Worm (Caenorhabditis elegans): Measurements from ENCODE around the gene best-14.

best-14 gene

ce11 chrV:10556362-10556761 is 1.4 kb upstream of the best-14 start:
- no peak for TF ChIP-seq lin-38 (GFP tag; IDR thresholded peaks at IDR 0.05)
- peak in 1 of 2 experiments; percentile 85 for TF ChIP-seq unc-62 (GFP tag; optimal IDR thresholded peaks at IDR 0.05 in 1 of 2)
- no peak for TF ChIP-seq unc-62 (tag; optimal IDR thresholded peaks at IDR 0.05)

ce11 chrV:10557094-10557493 is 682 bp upstream of the best-14 start:
- TF ChIP-seq ceh-20 (GFP tag; IDR thresholded peaks at IDR 0.05) (no peak), nhr-28 (tag; optimal IDR thresholded peaks at IDR 0.05) (peak; percentile 49), hif-1 (tag; optimal IDR thresholded peaks at IDR 0.05) (no peak)

- TF ChIP-seq mes-2 (tag; optimal IDR thresholded peaks at IDR 0.05; ENCODE audit: poor library complexity, severe bottlenecking), result no peak
- no peak for TF ChIP-seq zfp-2 (tag; optimal IDR thresholded peaks at IDR 0.05)
- TF ChIP-seq cey-2 (tag; optimal IDR thresholded peaks at IDR 0.05; ENCODE audit: borderline replicate concordance, insufficient read depth), result no peak
- no peak for TF ChIP-seq nhr-25 (tag; optimal IDR thresholded peaks at IDR 0.05; ENCODE audit: borderline replicate concordance, insufficient read depth)
- no peak for TF ChIP-seq unc-62 (GFP tag; optimal IDR thresholded peaks at IDR 0.05 in 1 of 2)
- no peak for TF ChIP-seq unc-62 (tag; optimal IDR thresholded peaks at IDR 0.05)
- no peak for TF ChIP-seq lin-29 (GFP tag; IDR thresholded peaks at IDR 0.05)
- TF ChIP-seq snpc-4 (tag; optimal IDR thresholded peaks at IDR 0.05), result no peak
- TF ChIP-seq hlh-30 (tag; optimal IDR thresholded peaks at IDR 0.05; ENCODE audit: insufficient read depth), result no peak
- TF ChIP-seq ceh-28 (tag; optimal IDR thresholded peaks at IDR 0.05), result no peak
- no peak for TF ChIP-seq duxl-1 (tag; optimal IDR thresholded peaks at IDR 0.05; ENCODE audit: poor library complexity)
- TF ChIP-seq ceh-44 (GFP tag; IDR thresholded peaks at IDR 0.05), result no peak
- TF ChIP-seq gei-8 (GFP tag; optimal IDR thresholded peaks at IDR 0.05), result no peak
- TF ChIP-seq ZK337.2 (GFP tag; IDR thresholded peaks at IDR 0.05), result no peak
- TF ChIP-seq daf-12 (tag; optimal IDR thresholded peaks at IDR 0.05), result no peak
- no peak for TF ChIP-seq ZK546.5 (tag; optimal IDR thresholded peaks at IDR 0.05)
- TF ChIP-seq jun-1 (tag; optimal IDR thresholded peaks at IDR 0.05), result no peak
- TF ChIP-seq madf-5 (GFP tag; IDR thresholded peaks at IDR 0.05), result no peak
- no peak for TF ChIP-seq fkh-10 (GFP tag; optimal IDR thresholded peaks at IDR 0.05)
- no peak for TF ChIP-seq ztf-11 (tag; optimal IDR thresholded peaks at IDR 0.05)
- no peak for TF ChIP-seq sdz-12 (GFP tag; optimal IDR thresholded peaks at IDR 0.05)
Observed at ce11 chrV:10560621-10561020, 2.8 kb downstream of the best-14 start, which contains the start of gene col-152. col-152 (plus strand) TSS chrV:10560921.

- TF ChIP-seq unc-62 (GFP tag; optimal IDR thresholded peaks at IDR 0.05 in 1 of 2) (peak in 1 of 2 experiments; percentile 73), unc-62 (tag; optimal IDR thresholded peaks at IDR 0.05) (no peak), fkh-10 (GFP tag; optimal IDR thresholded peaks at IDR 0.05) (no peak), nhr-42 (GFP tag; IDR thresholded peaks at IDR 0.05) (no peak), set-16 (GFP tag; IDR thresholded peaks at IDR 0.05) (peak; percentile 84; the same call in 1 of the 2 replicates)
Observed at ce11 chrV:10561632-10562031, 3.9 kb downstream of the best-14 start.

- TF ChIP-seq ceh-28 (tag; optimal IDR thresholded peaks at IDR 0.05) (no peak), vab-7 (GFP tag; IDR thresholded peaks at IDR 0.05) (no peak), lin-1 (GFP tag; IDR thresholded peaks at IDR 0.05) (no peak), arid-1 (GFP tag; conservative IDR thresholded peaks at IDR 0.05) (no peak), nhr-111 (GFP tag; optimal IDR thresholded peaks at IDR 0.05) (no peak), dve-1 (tag; optimal IDR thresholded peaks at IDR 0.05; ENCODE audit: insufficient read depth) (peak; percentile 18), lin-29 (GFP tag; IDR thresholded peaks at IDR 0.05) (no peak), ama-1 (optimal IDR thresholded peaks at IDR 0.05) (no peak), ztf-7 (tag; optimal IDR thresholded peaks at IDR 0.05) (no peak), dmd-6 (GFP tag; IDR thresholded peaks at IDR 0.05) (peak; percentile 82), aha-1 (tag) (no peak), spr-1 (tag; optimal IDR thresholded peaks at IDR 0.05) (no peak), Y75B8A.6 (GFP tag; IDR thresholded peaks at IDR 0.05) (no peak), daf-8 (GFP tag; IDR thresholded peaks at IDR 0.05) (no peak)
Observed at ce11 chrV:10562817-10563216, 5.0 kb downstream of the best-14 start.

All from whole organism, L4 larva.